Fruit fly (Drosophila melanogaster) whole organism, adult: Measurements from ENCODE around the gene KaiR1D.

Experiments used
- CG12768 ChIP-seq: fragments of 200-800 bp; sonication (Bioruptor generic); optimal IDR thresholded peaks from 2 replicates; lab custom pipeline; 2017; ENCODE audit warnings: missing biosample characterization, missing genetic modification characterization, mild to moderate bottlenecking, moderate library complexity, missing genetic modification reagents
- CG1620 ChIP-seq: fragments of 200-800 bp; sonication (Bioruptor generic); optimal IDR thresholded peaks from 2 replicates; lab custom pipeline; 2016; ENCODE audit warnings: missing biosample characterization, missing genetic modification characterization
- CG5204 ChIP-seq: fragments of 200-800 bp; sonication (Bioruptor generic); optimal IDR thresholded peaks from 2 replicates; lab custom pipeline; 2016; ENCODE audit warnings: missing biosample characterization, missing genetic modification characterization
- CG7101 ChIP-seq: fragments of 200-800 bp; sonication (Bioruptor generic); optimal IDR thresholded peaks from 2 replicates; lab custom pipeline; 2018; ENCODE audit warnings: missing biosample characterization, mild to moderate bottlenecking, missing genetic modification characterization, moderate library complexity
- bab1 ChIP-seq: fragments of 200-800 bp; sonication (Bioruptor generic); optimal IDR thresholded peaks from 3 replicates; lab custom pipeline; 2019; ENCODE audit warnings: missing biosample characterization, mild to moderate bottlenecking, missing genetic modification characterization, moderate library complexity
- tj ChIP-seq: fragments of 200-800 bp; sonication (Bioruptor generic); optimal IDR thresholded peaks from 3 replicates; lab custom pipeline; 2017; ENCODE audit warnings: missing biosample characterization, mild to moderate bottlenecking, missing genetic modification characterization, moderate library complexity
- toe ChIP-seq: fragments of 200-800 bp; sonication (Bioruptor generic); optimal IDR thresholded peaks from 2 replicates; lab custom pipeline; 2016; ENCODE audit warnings: missing biosample characterization, missing genetic modification characterization

dm6 chr3R:20897128-20897527 lies 31.1 kb upstream of the KaiR1D start, which contains the start of gene Ktl:
- no peak for TF ChIP-seq tj (GFP tag; lab: Kevin White, UChicago)
- no peak for TF ChIP-seq CG12768 (GFP tag; lab: Kevin White, UChicago)
- no peak for TF ChIP-seq CG1620 (GFP tag; lab: Kevin White, UChicago)
- TF ChIP-seq toe (GFP tag; lab: Kevin White, UChicago): no peak
- TF ChIP-seq CG7101 (tag; lab: Kevin White, UChicago): no peak
- TF ChIP-seq CG5204: no peak
- no peak for TF ChIP-seq bab1 (GFP tag; lab: Kevin White, UChicago)
